Fruit fly (Drosophila melanogaster) whole organism, pupa: Measurements from ENCODE around the gene CG15312.

Experiments
- CG13204 ChIP-seq: fragments of 200-800 bp; sonication (Bioruptor generic); optimal IDR thresholded peaks from 2 replicates; lab custom pipeline; 2018; ENCODE audit warnings: missing biosample characterization, mild to moderate bottlenecking, missing genetic modification characterization, moderate library complexity
- CG14655 ChIP-seq: fragments of 200-800 bp; sonication (Bioruptor generic); optimal IDR thresholded peaks from 3 replicates; lab custom pipeline; 2017; ENCODE audit warnings: mild to moderate bottlenecking, missing biosample characterization, missing genetic modification reagents, missing genetic modification characterization
- CG9948 ChIP-seq: fragments of 200-800 bp; sonication (Bioruptor generic); optimal IDR thresholded peaks from 2 replicates; lab custom pipeline; 2018; ENCODE audit warnings: missing biosample characterization, mild to moderate bottlenecking, missing genetic modification characterization, moderate library complexity
- D1 ChIP-seq: fragments of 200-800 bp; sonication (Bioruptor generic); optimal IDR thresholded peaks from 2 replicates; lab custom pipeline; 2018; ENCODE audit warnings: missing biosample characterization, mild to moderate bottlenecking, missing genetic modification characterization, moderate library complexity
- Pif1A ChIP-seq: fragments of 200-800 bp; sonication (Bioruptor generic); optimal IDR thresholded peaks from 3 replicates; lab custom pipeline; 2016; ENCODE audit warnings: missing biosample characterization, missing genetic modification characterization
- Pif1B ChIP-seq: fragments of 200-800 bp; sonication (Bioruptor generic); optimal IDR thresholded peaks from 3 replicates; lab custom pipeline; 2016; ENCODE audit warnings: missing biosample characterization, missing genetic modification characterization
- fd96Ca ChIP-seq: fragments of 200-800 bp; sonication (Bioruptor generic); IDR thresholded peaks from 3 replicates; pipeline ENCODE4 v1.3.6; 2022; ENCODE audit warnings: missing biosample characterization, missing genetic modification characterization
- gl ChIP-seq: fragments of 200-800 bp; sonication (Bioruptor generic); optimal IDR thresholded peaks from 2 replicates; lab custom pipeline; 2018; ENCODE audit warnings: missing biosample characterization, mild to moderate bottlenecking, missing genetic modification characterization
- rn ChIP-seq: fragments of 200-800 bp; sonication (Bioruptor generic); IDR thresholded peaks from 2 replicates; pipeline ENCODE4 v1.3.6; 2022; ENCODE audit warnings: missing biosample characterization, missing genetic modification characterization

- TF ChIP-seq rn (GFP tag; lab: Robert Waterston, UW) (no peak), D1 (tag; lab: Kevin White, UChicago) (no peak), CG14655 (GFP tag; lab: Kevin White, UChicago) (no peak), CG13204 (peak; percentile 1), fd96Ca (no peak), Pif1A (GFP tag; lab: Kevin White, UChicago) (no peak), CG9948 (tag; lab: Kevin White, UChicago) (no peak), gl (tag; lab: Kevin White, UChicago) (no peak), Pif1B (GFP tag; lab: Kevin White, UChicago) (no peak)
Observed at dm6 chrX:10086095-10086888, 15.6 kb upstream of the CG15312 start, which contains the start of the genes Naxe and RhoU.
